Fruit fly (Drosophila melanogaster) whole organism, embryonic: ENCODE data around the gene CG16826.

Experiments
- ATbp ChIP-seq: fragments of 200-800 bp; sonication (Bioruptor generic); optimal IDR thresholded peaks from 2 replicates; lab custom pipeline; 2017; ENCODE audit warnings: missing biosample characterization, mild to moderate bottlenecking, missing genetic modification characterization, missing genetic modification reagents
- Bgb ChIP-seq: fragments of 200-800 bp; sonication (Bioruptor generic); IDR thresholded peaks from 2 replicates; pipeline ENCODE4 v1.3.6; 2022; ENCODE audit warnings: missing biosample characterization, missing genetic modification characterization; ENCODE audit not compliant: partially characterized antibody
- Bteb2 ChIP-seq: fragments of 200-800 bp; sonication (Bioruptor generic); optimal IDR thresholded peaks from 2 replicates; lab custom pipeline; 2016; ENCODE audit warnings: missing biosample characterization, missing genetic modification characterization
- CG10267 ChIP-seq: fragments of 200-800 bp; sonication (Bioruptor generic); optimal IDR thresholded peaks from 2 replicates; lab custom pipeline; 2018; ENCODE audit warnings: missing biosample characterization, mild to moderate bottlenecking, missing genetic modification characterization, moderate library complexity
- CG10462 ChIP-seq: fragments of 200-800 bp; sonication (Bioruptor generic); optimal IDR thresholded peaks from 2 replicates; lab custom pipeline; 2016; ENCODE audit warnings: missing biosample characterization, missing genetic modification characterization
- CG10565 ChIP-seq: fragments of 200-800 bp; sonication (Bioruptor generic); optimal IDR thresholded peaks from 3 replicates; lab custom pipeline; 2016; ENCODE audit warnings: missing biosample characterization, mild to moderate bottlenecking, missing genetic modification characterization
- CG11504 ChIP-seq: fragments of 200-800 bp; sonication (Bioruptor generic); optimal IDR thresholded peaks from 3 replicates; lab custom pipeline; 2019; ENCODE audit warnings: missing biosample characterization, mild to moderate bottlenecking, missing genetic modification characterization, moderate library complexity
- CG12659 ChIP-seq: fragments of 200-800 bp; sonication (Bioruptor generic); optimal IDR thresholded peaks from 3 replicates; lab custom pipeline; 2017; ENCODE audit warnings: mild to moderate bottlenecking, missing biosample characterization, missing genetic modification reagents, missing genetic modification characterization
- CG13624 ChIP-seq: fragments of 200-800 bp; sonication (Bioruptor generic); optimal IDR thresholded peaks from 2 replicates; lab custom pipeline; 2016; ENCODE audit warnings: missing biosample characterization, missing genetic modification characterization
- CG14441 ChIP-seq: fragments of 200-800 bp; sonication (Bioruptor generic); IDR thresholded peaks from 2 replicates; pipeline ENCODE4 v1.3.6; 2022; ENCODE audit warnings: missing biosample characterization, missing genetic modification characterization
- CG14965 ChIP-seq: fragments of 200-800 bp; sonication (Bioruptor generic); optimal IDR thresholded peaks from 2 replicates; lab custom pipeline; 2016; ENCODE audit warnings: missing biosample characterization, missing genetic modification characterization, borderline replicate concordance
- CG1602 ChIP-seq: fragments of 200-800 bp; sonication (Bioruptor generic); optimal IDR thresholded peaks from 3 replicates; lab custom pipeline; 2016; ENCODE audit warnings: missing biosample characterization, missing genetic modification characterization
- CG17328 ChIP-seq: fragments of 200-800 bp; sonication (Bioruptor generic); IDR thresholded peaks from 2 replicates; pipeline ENCODE4 v1.3.6; 2022; ENCODE audit warnings: missing biosample characterization, missing genetic modification characterization
- CG18599 ChIP-seq: fragments of 200-800 bp; sonication (Bioruptor generic); optimal IDR thresholded peaks from 3 replicates; lab custom pipeline; 2017; ENCODE audit warnings: missing biosample characterization, missing genetic modification characterization, mild to moderate bottlenecking, moderate library complexity, missing genetic modification reagents
- CG3163 ChIP-seq: fragments of 200-800 bp; sonication (Bioruptor generic); optimal IDR thresholded peaks from 3 replicates; lab custom pipeline; 2016; ENCODE audit warnings: missing biosample characterization, missing genetic modification characterization
- CG32772 ChIP-seq: fragments of 200-800 bp; sonication (Bioruptor generic); IDR thresholded peaks from 2 replicates; pipeline ENCODE4 v1.3.6; 2022; ENCODE audit warnings: missing biosample characterization, missing genetic modification characterization
- CG5180 ChIP-seq: fragments of 200-800 bp; sonication (Bioruptor generic); optimal IDR thresholded peaks from 3 replicates; lab custom pipeline; 2017; ENCODE audit warnings: missing biosample characterization, missing genetic modification characterization, mild to moderate bottlenecking, moderate library complexity, missing genetic modification reagents
- CG5953 ChIP-seq: fragments of 200-800 bp; sonication (Bioruptor generic); IDR thresholded peaks from 2 replicates; pipeline ENCODE4 v1.3.6; 2022; ENCODE audit warnings: missing biosample characterization, missing genetic modification characterization
- CG6175 ChIP-seq: fragments of 200-800 bp; sonication (Bioruptor generic); IDR thresholded peaks from 3 replicates; pipeline ENCODE4 v1.3.6; 2022; ENCODE audit warnings: missing biosample characterization, missing genetic modification characterization
- CG6689 ChIP-seq: fragments of 200-800 bp; sonication (Bioruptor generic); IDR thresholded peaks from 2 replicates; pipeline ENCODE4 v1.3.6; 2022; ENCODE audit warnings: missing biosample characterization, missing genetic modification characterization
- CG6765 ChIP-seq: fragments of 200-800 bp; sonication (Bioruptor generic); optimal IDR thresholded peaks from 3 replicates; lab custom pipeline; 2017; ENCODE audit warnings: missing biosample characterization, mild to moderate bottlenecking, missing genetic modification characterization
- CG7271 ChIP-seq: fragments of 200-800 bp; sonication (Bioruptor generic); optimal IDR thresholded peaks from 2 replicates; lab custom pipeline; 2018; ENCODE audit warnings: missing biosample characterization, mild to moderate bottlenecking, missing genetic modification characterization, moderate library complexity
- CG8290 ChIP-seq, 3 experiments: fragments of 200-800 bp; sonication (Bioruptor generic); optimal IDR thresholded peaks; 2 replicates each; lab custom pipeline; 2016 to 2019; ENCODE audit warnings: missing biosample characterization in 3 of 3, missing genetic modification characterization in 3 of 3, mild to moderate bottlenecking in 2 of 3, moderate library complexity in 1 of 3
- CG9797 ChIP-seq: fragments of 200-800 bp; sonication (Bioruptor generic); optimal IDR thresholded peaks from 3 replicates; lab custom pipeline; 2018; ENCODE audit warnings: missing biosample characterization, mild to moderate bottlenecking, missing genetic modification characterization
- E2f1 ChIP-seq: fragments of 200-800 bp; sonication (Bioruptor generic); IDR thresholded peaks from 2 replicates; pipeline ENCODE4 v1.3.6; 2022; ENCODE audit warnings: missing biosample characterization, missing genetic modification characterization
- HLH3B ChIP-seq: fragments of 200-800 bp; sonication (Bioruptor generic); IDR thresholded peaks from 2 replicates; pipeline ENCODE4 v1.3.6; 2022; ENCODE audit warnings: missing biosample characterization, missing genetic modification characterization
- Hey ChIP-seq: fragments of 200-800 bp; sonication (Bioruptor generic); optimal IDR thresholded peaks from 3 replicates; lab custom pipeline; 2018; ENCODE audit warnings: missing biosample characterization, mild to moderate bottlenecking, missing genetic modification characterization
- Hmr ChIP-seq: fragments of 200-800 bp; sonication (Bioruptor generic); optimal IDR thresholded peaks from 3 replicates; lab custom pipeline; 2017; ENCODE audit warnings: mild to moderate bottlenecking, missing biosample characterization, missing genetic modification reagents, missing genetic modification characterization
- Nf-YB ChIP-seq: fragments of 200-800 bp; sonication (Bioruptor generic); optimal IDR thresholded peaks from 3 replicates; lab custom pipeline; 2019; ENCODE audit warnings: missing biosample characterization, mild to moderate bottlenecking, missing genetic modification characterization, moderate library complexity
- Ravus ChIP-seq: fragments of 200-800 bp; sonication (Bioruptor generic); IDR thresholded peaks from 2 replicates; pipeline ENCODE4 v1.3.6; 2022; ENCODE audit warnings: missing biosample characterization, missing genetic modification characterization
- Tbp ChIP-seq: fragments of >200 bp; optimal IDR thresholded peaks from 2 replicates; lab custom pipeline; 2018; ENCODE audit warnings: missing biosample characterization, missing genetic modification characterization
- Vsx1 ChIP-seq: fragments of 200-800 bp; sonication (Bioruptor generic); optimal IDR thresholded peaks from 2 replicates; lab custom pipeline; 2017; ENCODE audit warnings: missing biosample characterization, mild to moderate bottlenecking, missing genetic modification characterization, missing genetic modification reagents
- abd-A ChIP-seq: fragments of 200-800 bp; sonication (Bioruptor generic); optimal IDR thresholded peaks from 3 replicates; lab custom pipeline; 2019; ENCODE audit warnings: missing biosample characterization, mild to moderate bottlenecking, missing genetic modification characterization, moderate library complexity
- aop ChIP-seq: fragments of 200-800 bp; sonication (Bioruptor generic); IDR thresholded peaks from 2 replicates; pipeline ENCODE4 v1.3.6; 2022; ENCODE audit warnings: missing biosample characterization, missing genetic modification characterization
- cas ChIP-seq: fragments of 200-800 bp; sonication (Bioruptor generic); IDR thresholded peaks from 2 replicates; pipeline ENCODE4 v1.3.6; 2022; ENCODE audit warnings: missing biosample characterization, missing genetic modification characterization
- chif ChIP-seq, 2 experiments: fragments of 200-800 bp; sonication (Bioruptor generic); optimal IDR thresholded peaks; 3 replicates each; lab custom pipeline; 2016; ENCODE audit warnings: missing biosample characterization in 2 of 2, missing genetic modification characterization in 2 of 2
- ci ChIP-seq: fragments of 200-800 bp; sonication (Bioruptor generic); IDR thresholded peaks from 3 replicates; pipeline ENCODE4 v1.3.6; 2022; ENCODE audit warnings: missing biosample characterization, missing genetic modification characterization
- dimm ChIP-seq: fragments of 200-800 bp; sonication (Bioruptor generic); IDR thresholded peaks from 2 replicates; pipeline ENCODE4 v1.3.6; 2022; ENCODE audit warnings: missing biosample characterization, missing genetic modification characterization
- ems ChIP-seq: fragments of 200-800 bp; sonication (Bioruptor generic); optimal IDR thresholded peaks from 3 replicates; lab custom pipeline; 2016; ENCODE audit warnings: missing biosample characterization, missing genetic modification characterization
- h ChIP-seq: fragments of >200 bp; optimal IDR thresholded peaks from 2 replicates; lab custom pipeline; 2017
- kay ChIP-seq: fragments of 200-800 bp; sonication (Bioruptor generic); optimal IDR thresholded peaks from 2 replicates; lab custom pipeline; 2016; ENCODE audit warnings: missing biosample characterization, missing genetic modification characterization
- lab ChIP-seq: fragments of 200-800 bp; sonication (Bioruptor generic); optimal IDR thresholded peaks from 3 replicates; lab custom pipeline; 2017; ENCODE audit warnings: missing biosample characterization, missing genetic modification characterization, mild to moderate bottlenecking, moderate library complexity, missing genetic modification reagents
- nerfin-2 ChIP-seq: fragments of 200-800 bp; sonication (Bioruptor generic); IDR thresholded peaks from 2 replicates; pipeline ENCODE4 v1.3.6; 2022; ENCODE audit warnings: missing biosample characterization, missing genetic modification characterization; ENCODE audit not compliant: partially characterized antibody
- nom ChIP-seq: fragments of 200-800 bp; sonication (Bioruptor generic); optimal IDR thresholded peaks from 2 replicates; lab custom pipeline; 2017; ENCODE audit warnings: missing biosample characterization, missing genetic modification characterization, mild to moderate bottlenecking, moderate library complexity, missing genetic modification reagents
- salm ChIP-seq: fragments of 200-800 bp; sonication (Bioruptor generic); optimal IDR thresholded peaks from 2 replicates; lab custom pipeline; 2018; ENCODE audit warnings: missing biosample characterization, mild to moderate bottlenecking, missing genetic modification characterization
- sd ChIP-seq: fragments of 200-800 bp; sonication (Bioruptor generic); optimal IDR thresholded peaks from 3 replicates; lab custom pipeline; 2018; ENCODE audit warnings: missing biosample characterization, mild to moderate bottlenecking, missing genetic modification characterization, moderate library complexity
- tin ChIP-seq: fragments of 200-800 bp; sonication (Bioruptor generic); optimal IDR thresholded peaks from 3 replicates; lab custom pipeline; 2016; ENCODE audit warnings: missing biosample characterization, missing genetic modification characterization
- tio ChIP-seq: fragments of 200-800 bp; sonication (Bioruptor generic); optimal IDR thresholded peaks from 2 replicates; lab custom pipeline; 2017; ENCODE audit warnings: missing biosample characterization, missing genetic modification characterization, inconsistent platforms
- twi ChIP-seq: fragments of 200-800 bp; optimal IDR thresholded peaks from 2 replicates; lab custom pipeline; 2019; ENCODE audit warnings: missing biosample characterization, mild to moderate bottlenecking, missing genetic modification characterization, moderate library complexity
- tx ChIP-seq: fragments of 200-800 bp; sonication (Bioruptor generic); optimal IDR thresholded peaks from 2 replicates; lab custom pipeline; 2016; ENCODE audit warnings: missing biosample characterization, missing genetic modification characterization

The CG16826 gene

dm6 chr2L:13368940-13369339 lies 21.4 kb downstream of the CG16826 start, which contains the start of gene CG31855 (continued):
- TF ChIP-seq salm (peak; percentile 36), CG6765 (GFP tag; lab: Kevin White, UChicago) (peak; percentile 84), ATbp (peak; percentile 61), CG3163 (GFP tag; lab: Kevin White, UChicago) (peak; percentile 19), CG9797 (GFP tag; lab: Kevin White, UChicago) (no peak), lab (GFP tag; lab: Kevin White, UChicago) (peak; percentile 91), cas (GFP tag; lab: Robert Waterston, UW) (peak; percentile 84), Hmr (peak; percentile 85), tio (GFP tag; lab: Kevin White, UChicago) (no peak), Vsx1 (GFP tag; lab: Kevin White, UChicago) (peak; percentile 36), tx (GFP tag; lab: Kevin White, UChicago) (peak; percentile 68), CG8290 (GFP tag; optimal IDR thresholded peaks at IDR 0.05; lab: Kevin White, UChicago) (peak; percentile 72), CG8290 (tag; optimal IDR thresholded peaks at IDR 0.05; lab: Kevin White, UChicago) (no peak), sd (tag; lab: Kevin White, UChicago) (peak; percentile 53), CG5180 (GFP tag; lab: Kevin White, UChicago) (peak; percentile 35), E2f1 (peak; percentile 77), kay (GFP tag; lab: Kevin White, UChicago) (peak; percentile 81), CG6175 (GFP tag; lab: Robert Waterston, UW) (0 out of 3 replicates have a peak, but pooled peaks have one; percentile 30), Ravus (GFP tag; lab: Robert Waterston, UW) (peak; percentile 9; the same call in 1 of the 2 replicates), chif (GFP tag; optimal IDR thresholded peaks at IDR 0.05; lab: Kevin White, UChicago) (peak; percentile 66 to 73), Tbp (no peak), ci (peak; percentile 84), CG18599 (GFP tag; lab: Kevin White, UChicago) (peak; percentile 86), Bteb2 (GFP tag; lab: Kevin White, UChicago) (peak; percentile 80), CG13624 (GFP tag; lab: Kevin White, UChicago) (peak; percentile 79), dimm (GFP tag; lab: Robert Waterston, UW) (0 out of 2 replicates have a peak, but pooled peaks have one; percentile 53), CG12659 (GFP tag; lab: Kevin White, UChicago) (peak; percentile 91), CG1602 (GFP tag; lab: Kevin White, UChicago) (peak; percentile 73), CG32772 (GFP tag; lab: Robert Waterston, UW) (peak; percentile 78), CG10462 (peak; percentile 74), aop (GFP tag; lab: Robert Waterston, UW) (no peak), CG5953 (peak; percentile 73), twi (peak; percentile 36), HLH3B (GFP tag; lab: Robert Waterston, UW) (peak; percentile 82), tin (peak; percentile 88), CG14441 (peak; percentile 76), h (lab: Kevin White, UChicago) (no peak), abd-A (tag; lab: Kevin White, UChicago) (no peak), CG10565 (GFP tag; lab: Kevin White, UChicago) (peak; percentile 44), CG10267 (tag; lab: Kevin White, UChicago) (peak; percentile 96), CG17328 (GFP tag; lab: Robert Waterston, UW) (peak; percentile 83), CG11504 (tag; lab: Kevin White, UChicago) (peak; percentile 80), nom (GFP tag; lab: Kevin White, UChicago) (peak; percentile 73), Bgb (peak; percentile 49; the same call in 1 of the 2 replicates), Hey (peak; percentile 28), ems (GFP tag; lab: Kevin White, UChicago) (peak; percentile 86), CG14965 (GFP tag; lab: Kevin White, UChicago) (no peak), CG6689 (GFP tag; lab: Robert Waterston, UW) (peak; percentile 63), Nf-YB (peak; percentile 38), nerfin-2 (GFP tag; lab: Robert Waterston, UW) (no peak), CG7271 (tag; lab: Kevin White, UChicago) (peak; percentile 33)
